Worm (Caenorhabditis elegans) whole organism, L2 larva: ENCODE measurements around the gene cyb-2.1.

Source experiments
- lin-13 ChIP-seq: fragments of 150-350 bp; optimal IDR thresholded peaks from 2 replicates; lab custom pipeline; 2014; ENCODE audit warnings: missing biosample characterization, missing genetic modification reagents, missing genetic modification characterization
- nhr-11 ChIP-seq: fragments of 150-350 bp; optimal IDR thresholded peaks from 2 replicates; lab custom pipeline; 2014; ENCODE audit warnings: missing biosample characterization, missing genetic modification characterization
- nhr-129 ChIP-seq: fragments of 150-350 bp; optimal IDR thresholded peaks from 2 replicates; lab custom pipeline; 2014; ENCODE audit warnings: missing biosample characterization, missing genetic modification characterization
- nhr-25 ChIP-seq: fragments of 150-350 bp; sonication (generic microtip); optimal IDR thresholded peaks from 3 replicates; lab custom pipeline; 2014; ENCODE audit warnings: missing biosample characterization, missing genetic modification characterization
- ztf-11 ChIP-seq: sonication (generic microtip); optimal IDR thresholded peaks from 2 replicates; lab custom pipeline; 2017; ENCODE audit warnings: missing biosample characterization, missing genetic modification characterization

- TF ChIP-seq nhr-25 (tag; lab: Kevin White, UChicago) = no peak
- no peak for TF ChIP-seq nhr-129 (tag; lab: Kevin White, UChicago)
- TF ChIP-seq ztf-11 = no peak
- TF ChIP-seq lin-13 (GFP tag; lab: Kevin White, UChicago) = no peak
- TF ChIP-seq nhr-11 = no peak
Measured at ce11 chrIV:11015881-11016280, 30.1 kb downstream of the cyb-2.1 start, which contains the start of gene F13H10.3.
